Fruit fly (Drosophila melanogaster) whole organism, pupa: ENCODE results near the gene CG11367.
"Not testable (repeated sequence)": the region's sequence is repeated elsewhere in the genome, so short reads cannot be mapped to it uniquely, and the experiment has no call there.

Experiments used
- CG10348 ChIP-seq: fragments of 200-800 bp; sonication (Bioruptor generic); IDR thresholded peaks from 2 replicates; pipeline ENCODE4 v1.3.6; 2022; ENCODE audit warnings: missing biosample characterization, missing genetic modification characterization
- CG12605 ChIP-seq: fragments of 200-800 bp; sonication (Bioruptor generic); IDR thresholded peaks from 2 replicates; pipeline ENCODE4 v1.3.6; 2022; ENCODE audit warnings: missing biosample characterization, missing genetic modification characterization
- CG13204 ChIP-seq: fragments of 200-800 bp; sonication (Bioruptor generic); optimal IDR thresholded peaks from 2 replicates; lab custom pipeline; 2018; ENCODE audit warnings: missing biosample characterization, mild to moderate bottlenecking, missing genetic modification characterization, moderate library complexity
- CG14655 ChIP-seq: fragments of 200-800 bp; sonication (Bioruptor generic); optimal IDR thresholded peaks from 3 replicates; lab custom pipeline; 2017; ENCODE audit warnings: mild to moderate bottlenecking, missing biosample characterization, missing genetic modification reagents, missing genetic modification characterization
- CG15710 ChIP-seq: fragments of 200-800 bp; sonication (Bioruptor generic); optimal IDR thresholded peaks from 2 replicates; lab custom pipeline; 2018; ENCODE audit warnings: missing biosample characterization, mild to moderate bottlenecking, missing genetic modification characterization, moderate library complexity
- CG17806 ChIP-seq: fragments of 200-800 bp; sonication (Bioruptor generic); optimal IDR thresholded peaks from 2 replicates; lab custom pipeline; 2018; ENCODE audit warnings: missing biosample characterization, mild to moderate bottlenecking, missing genetic modification characterization, moderate library complexity
- CG32121 ChIP-seq: fragments of 200-800 bp; sonication (Bioruptor generic); IDR thresholded peaks from 2 replicates; pipeline ENCODE4 v1.3.6; 2022; ENCODE audit warnings: missing biosample characterization, missing genetic modification characterization
- CG34367 ChIP-seq: fragments of 200-800 bp; sonication (Bioruptor generic); optimal IDR thresholded peaks from 2 replicates; lab custom pipeline; 2018; ENCODE audit warnings: missing biosample characterization, mild to moderate bottlenecking, missing genetic modification characterization
- CG4496 ChIP-seq: fragments of 200-800 bp; sonication (Bioruptor generic); IDR thresholded peaks from 3 replicates; pipeline ENCODE4 v1.3.6; 2022; ENCODE audit warnings: missing biosample characterization, missing genetic modification characterization
- CG8159 ChIP-seq: fragments of 200-800 bp; sonication (Bioruptor generic); optimal IDR thresholded peaks from 3 replicates; lab custom pipeline; 2018; ENCODE audit warnings: missing biosample characterization, mild to moderate bottlenecking, missing genetic modification characterization, moderate library complexity
- CG8301 ChIP-seq: fragments of 200-800 bp; sonication (Bioruptor generic); optimal IDR thresholded peaks from 2 replicates; lab custom pipeline; 2018; ENCODE audit warnings: missing biosample characterization, mild to moderate bottlenecking, missing genetic modification characterization
- CG9948 ChIP-seq: fragments of 200-800 bp; sonication (Bioruptor generic); optimal IDR thresholded peaks from 2 replicates; lab custom pipeline; 2018; ENCODE audit warnings: missing biosample characterization, mild to moderate bottlenecking, missing genetic modification characterization, moderate library complexity
- D1 ChIP-seq: fragments of 200-800 bp; sonication (Bioruptor generic); optimal IDR thresholded peaks from 2 replicates; lab custom pipeline; 2018; ENCODE audit warnings: missing biosample characterization, mild to moderate bottlenecking, missing genetic modification characterization, moderate library complexity
- EcR ChIP-seq: fragments of 200-800 bp; sonication (Bioruptor generic); optimal IDR thresholded peaks from 3 replicates; lab custom pipeline; 2019; ENCODE audit warnings: missing biosample characterization, missing genetic modification characterization, mild to moderate bottlenecking, moderate library complexity, missing genetic modification reagents
- Ets98B ChIP-seq: fragments of 200-800 bp; sonication (Bioruptor generic); IDR thresholded peaks from 2 replicates; pipeline ENCODE4 v1.3.6; 2022; ENCODE audit warnings: missing biosample characterization, missing genetic modification characterization
- Pif1A ChIP-seq: fragments of 200-800 bp; sonication (Bioruptor generic); optimal IDR thresholded peaks from 3 replicates; lab custom pipeline; 2016; ENCODE audit warnings: missing biosample characterization, missing genetic modification characterization
- Pif1B ChIP-seq: fragments of 200-800 bp; sonication (Bioruptor generic); optimal IDR thresholded peaks from 3 replicates; lab custom pipeline; 2016; ENCODE audit warnings: missing biosample characterization, missing genetic modification characterization
- Snoo ChIP-seq: fragments of 200-800 bp; sonication (Bioruptor generic); optimal IDR thresholded peaks from 3 replicates; lab custom pipeline; 2017; ENCODE audit warnings: missing biosample characterization, mild to moderate bottlenecking, missing genetic modification characterization, inconsistent platforms
- fd96Ca ChIP-seq: fragments of 200-800 bp; sonication (Bioruptor generic); IDR thresholded peaks from 3 replicates; pipeline ENCODE4 v1.3.6; 2022; ENCODE audit warnings: missing biosample characterization, missing genetic modification characterization
- gl ChIP-seq: fragments of 200-800 bp; sonication (Bioruptor generic); optimal IDR thresholded peaks from 2 replicates; lab custom pipeline; 2018; ENCODE audit warnings: missing biosample characterization, mild to moderate bottlenecking, missing genetic modification characterization
- rn ChIP-seq: fragments of 200-800 bp; sonication (Bioruptor generic); IDR thresholded peaks from 2 replicates; pipeline ENCODE4 v1.3.6; 2022; ENCODE audit warnings: missing biosample characterization, missing genetic modification characterization

CG11367 gene

dm6 chr3L:22727739-22728335, at the start of gene CG11367, which contains the start of gene CG14450:
TSS of gene CG11367 (plus strand) at chr3L:22728111.
TSS of gene CG14450 (minus strand) at chr3L:22727789.
- TF ChIP-seq CG4496 (GFP tag; lab: Robert Waterston, UW) (0 out of 3 replicates have a peak, but pooled peaks have one; percentile 19), rn (GFP tag; lab: Robert Waterston, UW) (no peak), Ets98B (GFP tag; lab: Robert Waterston, UW) (peak; percentile 26; the same call in 1 of the 2 replicates), Pif1B (GFP tag; lab: Kevin White, UChicago) (peak; percentile 55), CG12605 (GFP tag; lab: Robert Waterston, UW) (0 out of 2 replicates have a peak, but pooled peaks have one; percentile 34), CG13204 (GFP tag; lab: Kevin White, UChicago) (peak; percentile 67), EcR (GFP tag; lab: Kevin White, UChicago) (peak; percentile 18), CG17806 (tag; lab: Kevin White, UChicago) (no peak)

- TF ChIP-seq gl (tag; lab: Kevin White, UChicago) (no peak), CG8159 (no peak), CG32121 (GFP tag; lab: Robert Waterston, UW) (no peak), CG17806 (tag; lab: Kevin White, UChicago) (no peak)
Measured at dm6 chr3L:22680932-22681331, 47.0 kb upstream of the CG11367 start.

DNA sequence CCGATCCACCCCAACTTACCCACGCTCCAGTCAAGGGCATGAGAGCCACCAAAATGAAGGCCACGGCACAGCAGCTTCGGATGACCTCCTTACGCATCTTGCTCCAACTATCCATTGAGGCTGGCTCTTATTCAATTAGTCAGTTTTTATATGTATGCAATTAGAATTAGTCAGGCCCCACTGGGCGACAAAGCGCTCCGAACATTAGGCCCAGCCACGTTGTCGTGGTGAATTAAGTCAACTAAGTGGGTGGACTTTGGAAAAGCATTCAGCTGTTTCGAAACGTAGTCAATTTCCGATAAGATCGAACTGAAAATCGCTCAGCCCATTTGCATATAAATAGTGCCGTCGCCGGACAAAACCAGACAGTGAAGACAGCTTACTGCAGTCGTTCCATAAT, 40.9 kb upstream of the CG11367 start, which contains the start of the genes CG14455 and CG14456:
Gene CG14455, minus strand, starts transcription at position 101 of the 400 bp plus-strand sequence.
Gene CG14456, plus strand, starts transcription at position 236 of the 400 bp plus-strand sequence.
- TF ChIP-seq CG15710 (tag; lab: Kevin White, UChicago): no peak
- TF ChIP-seq Pif1A: no peak
- no peak for TF ChIP-seq CG8159
- TF ChIP-seq D1: no peak
- TF ChIP-seq CG13204 (GFP tag; lab: Kevin White, UChicago): no peak
- TF ChIP-seq Ets98B (GFP tag; lab: Robert Waterston, UW): no peak
- TF ChIP-seq CG34367 (tag; lab: Kevin White, UChicago): no peak
- TF ChIP-seq, all 21 proteins: peak for 0

DNA sequence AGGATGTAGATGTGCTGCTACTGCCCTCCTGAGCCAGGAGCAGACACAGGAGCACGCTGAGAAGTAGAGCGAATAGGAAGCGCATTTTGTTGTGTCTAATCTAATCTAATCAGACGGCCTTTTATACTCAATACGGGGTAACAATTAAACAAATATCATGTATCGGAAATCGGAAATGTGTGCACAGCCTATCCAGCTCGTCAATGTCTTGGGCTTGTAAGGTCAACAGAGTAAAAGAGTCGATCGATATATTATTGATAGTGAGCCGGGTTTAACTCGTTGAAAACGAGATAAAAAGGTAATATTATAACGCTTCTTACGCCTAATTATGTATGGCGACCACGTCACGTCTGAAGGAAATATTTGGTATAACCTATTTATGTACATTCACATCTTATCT, 35.5 kb upstream of the CG11367 start, which contains the start of gene CG14454:
Gene CG14454, minus strand, starts transcription at position 101 of the 400 bp plus-strand sequence.
- not testable (repeated sequence) for TF ChIP-seq EcR (GFP tag; lab: Kevin White, UChicago); gl (tag; lab: Kevin White, UChicago); CG34367 (tag; lab: Kevin White, UChicago)

DNA sequence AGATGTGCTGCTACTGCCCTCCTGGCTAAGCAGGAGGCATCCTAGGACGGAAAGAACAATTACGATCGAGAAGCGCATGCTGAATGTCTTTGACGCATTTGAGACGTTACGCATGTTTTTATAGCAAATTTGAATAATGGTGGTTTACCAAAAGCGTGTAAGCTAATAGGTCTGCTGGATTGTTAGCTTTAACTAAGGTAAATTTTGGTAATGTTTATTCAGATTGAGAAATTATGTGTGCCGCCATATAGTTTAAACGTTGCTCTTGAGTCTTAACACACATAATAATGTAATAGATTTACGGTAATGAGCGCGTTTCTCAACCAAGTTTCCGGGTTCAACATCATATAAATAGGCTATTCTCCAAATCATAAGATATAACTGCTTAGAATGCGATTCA, 34.2 kb upstream of the CG11367 start, which contains the start of the genes CG12546 and CG14453:
Gene CG12546, minus strand, starts transcription at position 101 of the 400 bp plus-strand sequence.
Gene CG14453, plus strand, starts transcription at position 372 of the 400 bp plus-strand sequence.
- TF ChIP-seq D1 (no peak), CG34367 (tag; lab: Kevin White, UChicago) (no peak), Pif1A (no peak), CG15710 (tag; lab: Kevin White, UChicago) (no peak), CG14655 (GFP tag; lab: Kevin White, UChicago) (no peak), CG10348 (GFP tag; lab: Robert Waterston, UW) (no peak), Ets98B (GFP tag; lab: Robert Waterston, UW) (no peak), CG32121 (GFP tag; lab: Robert Waterston, UW) (no peak), CG8301 (tag; lab: Kevin White, UChicago) (no peak)
- TF ChIP-seq, all 21 proteins: peak for 0

- TF ChIP-seq gl (tag; lab: Kevin White, UChicago) (no peak), CG8159 (no peak), Ets98B (GFP tag; lab: Robert Waterston, UW) (no peak), CG15710 (tag; lab: Kevin White, UChicago) (no peak), D1 (no peak), EcR (GFP tag; lab: Kevin White, UChicago) (no peak), CG13204 (GFP tag; lab: Kevin White, UChicago) (no peak), CG8301 (tag; lab: Kevin White, UChicago) (no peak)
Measured at dm6 chr3L:22695653-22696052, 32.3 kb upstream of the CG11367 start, which contains the start of gene CG14452. TSS of gene CG14452 (plus strand) at chr3L:22695953.

dm6 chr3L:22696930-22697329, 31.0 kb upstream of the CG11367 start, which contains the start of gene CG32453:
TSS of gene CG32453 (plus strand) at chr3L:22697230.
- TF ChIP-seq CG9948 (tag; lab: Kevin White, UChicago); Pif1B (GFP tag; lab: Kevin White, UChicago); CG4496 (GFP tag; lab: Robert Waterston, UW): not testable (repeated sequence)

dm6 chr3L:22699133-22699532, 28.8 kb upstream of the CG11367 start, which contains the start of gene CG45116:
TSS of gene CG45116 (plus strand) at chr3L:22699433.
- TF ChIP-seq rn (GFP tag; lab: Robert Waterston, UW) (no peak), Pif1A (no peak), CG17806 (tag; lab: Kevin White, UChicago) (no peak), CG8159 (no peak), CG12605 (GFP tag; lab: Robert Waterston, UW) (no peak), D1 (no peak), CG10348 (GFP tag; lab: Robert Waterston, UW) (no peak), CG8301 (tag; lab: Kevin White, UChicago) (no peak), CG4496 (GFP tag; lab: Robert Waterston, UW) (no peak), CG15710 (tag; lab: Kevin White, UChicago) (no peak), CG9948 (tag; lab: Kevin White, UChicago) (no peak), fd96Ca (GFP tag; lab: Robert Waterston, UW) (no peak), Snoo (no peak), CG34367 (tag; lab: Kevin White, UChicago) (no peak)
